Fruit fly (Drosophila melanogaster) whole organism, adult: ENCODE measurements around the gene STUB1.

Experiments used
- CG11617 ChIP-seq: fragments of 200-800 bp; sonication (Bioruptor generic); optimal IDR thresholded peaks from 2 replicates; lab custom pipeline; 2017; ENCODE audit warnings: mild to moderate bottlenecking, missing biosample characterization, missing genetic modification reagents, missing genetic modification characterization
- CG12768 ChIP-seq: fragments of 200-800 bp; sonication (Bioruptor generic); optimal IDR thresholded peaks from 2 replicates; lab custom pipeline; 2017; ENCODE audit warnings: missing biosample characterization, missing genetic modification characterization, mild to moderate bottlenecking, moderate library complexity, missing genetic modification reagents
- CG14711 ChIP-seq: fragments of 200-800 bp; sonication (Bioruptor generic); optimal IDR thresholded peaks from 2 replicates; lab custom pipeline; 2018; ENCODE audit warnings: missing biosample characterization, mild to moderate bottlenecking, missing genetic modification characterization, moderate library complexity
- CG1620 ChIP-seq: fragments of 200-800 bp; sonication (Bioruptor generic); optimal IDR thresholded peaks from 2 replicates; lab custom pipeline; 2016; ENCODE audit warnings: missing biosample characterization, missing genetic modification characterization
- CG33017 ChIP-seq: fragments of 200-800 bp; sonication (Bioruptor generic); optimal IDR thresholded peaks from 2 replicates; lab custom pipeline; 2018; ENCODE audit warnings: missing biosample characterization, mild to moderate bottlenecking, missing genetic modification characterization, moderate library complexity
- CG5204 ChIP-seq: fragments of 200-800 bp; sonication (Bioruptor generic); optimal IDR thresholded peaks from 2 replicates; lab custom pipeline; 2016; ENCODE audit warnings: missing biosample characterization, missing genetic modification characterization
- CG7045 ChIP-seq: fragments of 200-800 bp; sonication (Bioruptor generic); optimal IDR thresholded peaks from 2 replicates; lab custom pipeline; 2017; ENCODE audit warnings: missing biosample characterization, mild to moderate bottlenecking, missing genetic modification characterization
- CG7101 ChIP-seq: fragments of 200-800 bp; sonication (Bioruptor generic); optimal IDR thresholded peaks from 2 replicates; lab custom pipeline; 2018; ENCODE audit warnings: missing biosample characterization, mild to moderate bottlenecking, missing genetic modification characterization, moderate library complexity
- Clk ChIP-seq: fragments of 200-800 bp; sonication (Bioruptor generic); optimal IDR thresholded peaks from 2 replicates; lab custom pipeline; 2017; ENCODE audit warnings: missing biosample characterization, missing genetic modification characterization
- Crg-1 ChIP-seq: fragments of 200-800 bp; sonication (Bioruptor generic); optimal IDR thresholded peaks from 2 replicates; lab custom pipeline; 2016; ENCODE audit warnings: missing biosample characterization, missing genetic modification characterization
- Hr96 ChIP-seq: fragments of 200-800 bp; sonication (Bioruptor generic); optimal IDR thresholded peaks from 2 replicates; lab custom pipeline; 2016; ENCODE audit warnings: missing biosample characterization, missing genetic modification characterization
- Mnt ChIP-seq: fragments of 200-800 bp; sonication (Bioruptor generic); optimal IDR thresholded peaks from 2 replicates; lab custom pipeline; 2016; ENCODE audit warnings: missing biosample characterization, mild to moderate bottlenecking, missing genetic modification characterization
- bab1 ChIP-seq: fragments of 200-800 bp; sonication (Bioruptor generic); optimal IDR thresholded peaks from 3 replicates; lab custom pipeline; 2019; ENCODE audit warnings: missing biosample characterization, mild to moderate bottlenecking, missing genetic modification characterization, moderate library complexity
- cic ChIP-seq: fragments of 200-800 bp; sonication (Bioruptor generic); optimal IDR thresholded peaks from 2 replicates; lab custom pipeline; 2017; ENCODE audit warnings: missing biosample characterization, mild to moderate bottlenecking, missing genetic modification characterization, moderate library complexity
- cnc ChIP-seq, 2 experiments: fragments of >200 bp; optimal IDR thresholded peaks; 2 replicates each; lab custom pipeline; 2017
- kay ChIP-seq: fragments of 200-800 bp; sonication (Bioruptor generic); peaks from one replicate; lab custom pipeline; 2016; ENCODE audit warnings: missing biosample characterization, missing genetic modification characterization, borderline replicate concordance
- ovo ChIP-seq: fragments of 200-800 bp; sonication (Bioruptor generic); optimal IDR thresholded peaks from 2 replicates; lab custom pipeline; 2016; ENCODE audit warnings: missing biosample characterization, missing genetic modification characterization
- pad ChIP-seq: fragments of 200-800 bp; sonication (Bioruptor generic); optimal IDR thresholded peaks from 3 replicates; lab custom pipeline; 2017; ENCODE audit warnings: missing biosample characterization, missing genetic modification characterization, mild to moderate bottlenecking, moderate library complexity, missing genetic modification reagents
- tj ChIP-seq: fragments of 200-800 bp; sonication (Bioruptor generic); optimal IDR thresholded peaks from 3 replicates; lab custom pipeline; 2017; ENCODE audit warnings: missing biosample characterization, mild to moderate bottlenecking, missing genetic modification characterization, moderate library complexity
- toe ChIP-seq: fragments of 200-800 bp; sonication (Bioruptor generic); optimal IDR thresholded peaks from 2 replicates; lab custom pipeline; 2016; ENCODE audit warnings: missing biosample characterization, missing genetic modification characterization

Gene STUB1

DNA sequence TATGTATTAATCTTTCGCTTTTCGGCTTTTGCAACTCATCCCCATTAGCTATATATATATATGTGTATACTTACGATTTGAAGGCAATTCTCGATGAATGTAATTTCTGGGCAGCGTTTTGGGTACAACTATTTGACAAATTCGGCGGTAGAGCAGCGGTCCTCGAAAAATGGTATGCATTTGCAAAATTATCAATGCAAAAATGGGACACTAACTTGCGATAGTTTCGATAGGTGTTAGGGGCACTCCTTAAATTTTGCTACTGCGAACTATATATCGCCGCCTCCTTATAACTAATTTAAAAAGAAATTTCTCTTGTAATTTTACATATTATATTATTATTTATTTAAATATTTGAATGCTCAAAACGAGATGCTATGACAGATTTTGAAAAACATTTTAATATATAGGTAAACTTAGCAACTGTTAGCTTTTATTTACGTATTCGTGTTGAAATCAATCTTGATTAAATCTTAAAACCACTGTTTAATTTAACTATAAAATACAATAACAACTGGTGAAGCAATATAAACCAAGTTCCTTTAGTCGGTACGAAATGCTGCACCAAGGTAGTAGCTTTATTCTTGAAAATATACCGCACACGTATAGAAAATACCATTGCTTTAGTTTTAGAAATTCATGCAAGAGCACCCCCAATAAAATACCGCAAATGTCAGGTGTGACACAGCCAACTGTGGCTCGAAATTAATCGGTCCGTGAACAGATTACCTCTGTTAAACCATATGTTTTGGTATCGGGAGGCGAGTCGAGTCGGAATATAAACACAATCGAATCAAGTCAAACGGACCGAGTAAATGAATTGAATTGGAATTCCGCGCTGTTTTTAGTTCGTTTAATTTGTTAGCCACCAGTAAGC lies 23.9 kb upstream of the STUB1 start, which contains the start of the genes CG5355 and Klp31E:
Gene CG5355, minus strand, starts transcription at position 213 of the 877 bp plus-strand sequence.
Gene Klp31E, plus strand, starts transcription at position 767 of the 877 bp plus-strand sequence.
- TF ChIP-seq Mnt (GFP tag; lab: Kevin White, UChicago) (peak; percentile 33), Clk (peak; percentile 31), ovo (GFP tag; lab: Kevin White, UChicago) (no peak), CG7045 (GFP tag; lab: Kevin White, UChicago) (peak; percentile 64), CG12768 (GFP tag; lab: Kevin White, UChicago) (peak; percentile 61), CG14711 (tag; lab: Kevin White, UChicago) (peak; percentile 47), Hr96 (no peak), cnc (optimal IDR thresholded peaks at IDR 0.05; lab: Kevin White, UChicago) (peak in 1 of 2 experiments; percentile 37), bab1 (no peak), CG33017 (peak; percentile 41), CG5204 (GFP tag; lab: Kevin White, UChicago) (no peak), CG1620 (GFP tag; lab: Kevin White, UChicago) (peak; percentile 46), toe (GFP tag; lab: Kevin White, UChicago) (no peak), pad (GFP tag; lab: Kevin White, UChicago) (peak; percentile 52), CG11617 (peak; percentile 78), kay (GFP tag; lab: Kevin White, UChicago) (no peak), tj (GFP tag; lab: Kevin White, UChicago) (peak; percentile 39), Crg-1 (GFP tag; lab: Kevin White, UChicago) (no peak), cic (GFP tag; lab: Kevin White, UChicago) (no peak), CG7101 (tag; lab: Kevin White, UChicago) (peak; percentile 60)

dm6 chr2L:10418981-10419380 lies 18.4 kb upstream of the STUB1 start, which contains the start of gene RfC3:
TSS of gene RfC3 (plus strand) at chr2L:10419190.
- TF ChIP-seq CG33017 (no peak), CG5204 (GFP tag; lab: Kevin White, UChicago) (no peak), pad (GFP tag; lab: Kevin White, UChicago) (no peak), kay (GFP tag; lab: Kevin White, UChicago) (peak; percentile 94), tj (GFP tag; lab: Kevin White, UChicago) (no peak), Mnt (GFP tag; lab: Kevin White, UChicago) (peak; percentile 16)

DNA sequence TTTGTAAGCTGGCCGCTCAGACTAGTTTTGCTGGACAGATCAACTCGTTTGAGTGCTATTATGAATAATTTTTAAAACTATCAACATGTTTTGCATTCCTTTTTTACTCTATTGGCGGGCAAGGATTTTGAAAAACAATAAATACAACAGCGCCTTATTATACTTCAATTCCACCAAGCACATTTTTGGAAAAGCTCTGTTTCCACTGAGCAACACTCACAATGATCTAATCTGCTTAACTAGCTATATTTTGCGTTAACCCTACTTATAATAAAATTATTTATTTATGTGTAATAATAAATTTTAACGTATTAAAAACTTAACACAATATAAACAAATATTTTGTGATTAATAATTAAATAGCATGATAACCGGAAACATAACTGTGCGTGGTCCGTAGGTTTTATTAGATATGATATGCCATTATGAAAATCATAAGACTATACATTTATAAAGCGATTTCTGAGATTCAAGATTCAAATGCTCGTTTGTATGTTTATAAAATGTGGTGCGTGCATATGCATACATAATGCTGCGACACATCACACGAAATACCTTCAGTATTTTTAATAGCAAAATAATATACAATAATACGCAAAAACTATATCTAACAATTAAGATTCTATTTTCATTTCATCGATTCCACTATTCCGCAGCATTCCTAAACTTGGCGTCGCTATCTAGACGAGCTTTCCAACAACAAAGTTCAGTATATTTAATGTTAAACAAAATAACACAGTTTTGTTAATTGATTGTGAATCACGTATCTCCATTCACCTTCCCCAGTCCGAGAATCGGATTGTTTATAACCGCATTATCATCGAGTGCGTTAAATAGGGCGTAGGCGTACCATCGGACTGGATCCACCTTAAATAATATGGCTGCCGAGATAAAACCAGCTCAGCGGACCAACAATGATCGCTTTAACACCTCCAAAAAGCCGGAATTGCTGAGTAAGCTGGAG lies 14.4 kb upstream of the STUB1 start, which contains the start of the genes pie and Wdfy2:
Gene pie, minus strand, starts transcription at position 138 of the 964 bp plus-strand sequence.
Gene Wdfy2, plus strand, starts transcription at position 649 of the 964 bp plus-strand sequence.
- TF ChIP-seq CG7045 (GFP tag; lab: Kevin White, UChicago) (no peak), kay (GFP tag; lab: Kevin White, UChicago) (peak; percentile 68), bab1 (peak; percentile 4), tj (GFP tag; lab: Kevin White, UChicago) (peak; percentile 88)

DNA sequence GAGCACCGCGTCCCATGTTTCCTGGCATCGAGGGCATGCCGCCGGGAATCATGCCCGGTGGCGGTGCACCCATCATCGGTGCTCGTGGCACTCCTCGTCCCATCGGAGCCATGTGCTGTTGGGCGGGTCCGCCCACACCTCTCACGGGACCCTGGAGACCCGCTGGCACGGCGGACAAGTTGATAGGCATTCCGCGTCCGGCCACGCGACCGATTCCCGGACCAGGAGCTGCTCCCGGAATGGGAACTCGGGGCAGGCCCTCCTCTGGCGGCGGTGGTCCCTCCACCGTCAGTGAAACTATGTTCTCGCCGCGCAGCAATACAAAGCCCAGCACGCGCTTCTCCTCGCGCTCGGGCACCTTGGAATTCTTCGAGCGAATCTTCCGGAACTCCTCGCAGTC lies 11.7 kb upstream of the STUB1 start:
- no peak for TF ChIP-seq CG7101 (tag; lab: Kevin White, UChicago)
- TF ChIP-seq kay (GFP tag; lab: Kevin White, UChicago), result no peak
- no peak for TF ChIP-seq cnc (optimal IDR thresholded peaks at IDR 0.05; lab: Kevin White, UChicago)
- no peak for TF ChIP-seq CG14711 (tag; lab: Kevin White, UChicago)

DNA sequence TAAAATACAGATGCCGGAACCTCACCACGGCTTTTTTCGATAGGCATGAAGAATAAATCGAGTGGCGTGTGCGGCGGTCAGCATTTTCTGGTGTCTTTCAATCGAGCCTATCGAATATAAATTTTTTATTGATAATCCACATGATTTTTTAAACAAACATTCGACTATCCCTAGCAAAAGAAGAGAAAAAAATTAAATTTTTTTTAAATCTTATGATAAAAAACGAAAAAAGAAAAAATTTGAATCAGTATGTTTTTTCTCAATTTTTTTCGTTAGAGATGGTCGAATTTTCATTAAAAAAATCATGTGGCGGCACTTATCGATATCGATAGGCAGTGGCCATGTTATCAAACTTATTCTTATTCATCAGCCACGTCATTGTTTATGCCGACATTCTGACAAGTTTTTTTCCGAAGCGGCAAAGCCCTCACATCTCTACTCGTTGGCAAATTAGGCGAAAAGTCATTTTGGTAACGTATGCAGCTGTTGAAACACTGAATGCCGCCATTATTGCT lies 10.8 kb upstream of the STUB1 start, which contains the start of the genes SmB and KdelR:
Gene SmB, minus strand, starts transcription at position 94 of the 515 bp plus-strand sequence.
Gene KdelR, plus strand, starts transcription at position 354 of the 515 bp plus-strand sequence.
- peak; percentile 97 for TF ChIP-seq tj (GFP tag; lab: Kevin White, UChicago)
- peak; percentile 63 for TF ChIP-seq CG7101 (tag; lab: Kevin White, UChicago)
- no peak for TF ChIP-seq CG7045 (GFP tag; lab: Kevin White, UChicago)
- no peak for TF ChIP-seq Clk
- peak; percentile 54 for TF ChIP-seq Crg-1 (GFP tag; lab: Kevin White, UChicago)
- TF ChIP-seq cic (GFP tag; lab: Kevin White, UChicago), result peak; percentile 26
- TF ChIP-seq bab1, result peak; percentile 34
- peak; percentile 89 for TF ChIP-seq Mnt (GFP tag; lab: Kevin White, UChicago)
- peak; percentile 65 for TF ChIP-seq CG14711 (tag; lab: Kevin White, UChicago)
- TF ChIP-seq CG5204 (GFP tag; lab: Kevin White, UChicago), result no peak
- TF ChIP-seq cnc (optimal IDR thresholded peaks at IDR 0.05; lab: Kevin White, UChicago), result peak in 1 of 2 experiments; percentile 2
- TF ChIP-seq CG11617, result peak; percentile 65
